Worm (Caenorhabditis elegans) whole organism, L4 larva: ENCODE measurements around the gene F26G1.9.

Source experiments
- F10B5.3 ChIP-seq: sonication (generic microtip); optimal IDR thresholded peaks from 2 replicates; lab custom pipeline; 2016; ENCODE audit warnings: mild to moderate bottlenecking, missing genetic modification characterization, missing compliant biosample characterization
- F26F4.8 ChIP-seq: fragments of 200-800 bp; sonication (Bioruptor generic); conservative IDR thresholded peaks from 2 replicates; pipeline ENCODE4 v1.3.6; 2022; ENCODE audit warnings: missing genetic modification characterization, missing compliant biosample characterization
- F37D6.2 ChIP-seq: sonication (generic microtip); optimal IDR thresholded peaks from 2 replicates; lab custom pipeline; 2016; ENCODE audit warnings: mild to moderate bottlenecking, missing genetic modification characterization, missing compliant biosample characterization
- T26A8.4 ChIP-seq: fragments of 200-800 bp; sonication (Bioruptor generic); IDR thresholded peaks from 2 replicates; pipeline ENCODE4 v1.3.6; 2022; ENCODE audit warnings: missing genetic modification characterization, missing compliant biosample characterization
- Y105C5A.15 ChIP-seq: fragments of 200-800 bp; sonication (Bioruptor generic); IDR thresholded peaks from 2 replicates; pipeline ENCODE4 v1.3.6; 2022; ENCODE audit warnings: missing genetic modification characterization, missing compliant biosample characterization
- Y48G9A.11 ChIP-seq: fragments of 200-800 bp; sonication (Bioruptor generic); IDR thresholded peaks from 2 replicates; pipeline ENCODE4 v1.3.6; 2022; ENCODE audit warnings: missing genetic modification reagents, missing genetic modification characterization, missing compliant biosample characterization
- aha-1 ChIP-seq: fragments of 150-350 bp; peaks from one replicate; lab custom pipeline; 2014; ENCODE audit warnings: missing biosample characterization, missing genetic modification characterization
- ama-1 ChIP-seq: fragments of 150-350 bp; optimal IDR thresholded peaks from 2 replicates; lab custom pipeline; 2014; ENCODE audit warnings: inconsistent platforms, mixed read lengths
- ceh-44 ChIP-seq: fragments of 200-800 bp; sonication (Bioruptor generic); IDR thresholded peaks from 2 replicates; pipeline ENCODE4 v1.3.6; 2022; ENCODE audit warnings: missing genetic modification reagents, missing genetic modification characterization, missing compliant biosample characterization
- ceh-62 ChIP-seq: sonication (generic microtip); optimal IDR thresholded peaks from 2 replicates; lab custom pipeline; 2017; ENCODE audit warnings: missing biosample characterization, missing genetic modification characterization
- ceh-82 ChIP-seq: sonication (generic microtip); optimal IDR thresholded peaks from 2 replicates; lab custom pipeline; 2017; ENCODE audit warnings: missing biosample characterization, missing genetic modification characterization
- ces-1 ChIP-seq: fragments of 150-350 bp; sonication (generic microtip); optimal IDR thresholded peaks from 4 replicates; lab custom pipeline; 2014; ENCODE audit warnings: missing biosample characterization, missing genetic modification reagents, missing genetic modification characterization
- daf-12 ChIP-seq: fragments of 150-350 bp; optimal IDR thresholded peaks from 2 replicates; lab custom pipeline; 2014; ENCODE audit warnings: missing biosample characterization, missing genetic modification reagents, missing genetic modification characterization
- daf-16 ChIP-seq, 3 experiments: sonication (generic microtip); optimal IDR thresholded peaks; 2 replicates each; lab custom pipeline; 2016 to 2017; ENCODE audit warnings: missing genetic modification characterization in 3 of 3, missing genetic modification reagents in 3 of 3, mild to moderate bottlenecking in 2 of 3, missing compliant biosample characterization in 2 of 3, missing biosample characterization in 1 of 3, moderate library complexity in 1 of 3
- daf-19 ChIP-seq: fragments of 200-800 bp; sonication (Bioruptor generic); conservative IDR thresholded peaks from 2 replicates; pipeline ENCODE4 v1.3.6; 2022; ENCODE audit warnings: missing genetic modification characterization, missing compliant biosample characterization
- daf-8 ChIP-seq: fragments of 200-800 bp; sonication (Bioruptor generic); IDR thresholded peaks from 2 replicates; pipeline ENCODE4 v1.3.6; 2022; ENCODE audit warnings: missing genetic modification characterization, missing compliant biosample characterization
- dmd-6 ChIP-seq: fragments of 200-800 bp; sonication (Bioruptor generic); IDR thresholded peaks from 2 replicates; pipeline ENCODE4 v1.3.6; 2022; ENCODE audit warnings: missing genetic modification reagents, missing genetic modification characterization, missing compliant biosample characterization
- dmd-9 ChIP-seq: fragments of 200-800 bp; sonication (Bioruptor generic); IDR thresholded peaks from 2 replicates; pipeline ENCODE4 v1.3.6; 2022; ENCODE audit warnings: missing genetic modification reagents, missing genetic modification characterization, missing compliant biosample characterization
- dpl-1 ChIP-seq: fragments of 150-350 bp; optimal IDR thresholded peaks from 2 replicates; lab custom pipeline; 2014; ENCODE audit warnings: missing biosample characterization, missing genetic modification reagents, missing genetic modification characterization
- duxl-1 ChIP-seq: sonication (generic microtip); optimal IDR thresholded peaks from 2 replicates; lab custom pipeline; 2016; ENCODE audit warnings: mild to moderate bottlenecking, missing genetic modification characterization, moderate library complexity, missing compliant biosample characterization; ENCODE audit not compliant: poor library complexity
- egl-43 ChIP-seq: fragments of 200-800 bp; sonication (Bioruptor generic); IDR thresholded peaks from 2 replicates; pipeline ENCODE4 v1.3.6; 2022; ENCODE audit warnings: missing genetic modification reagents, missing genetic modification characterization, missing compliant biosample characterization
- fos-1 ChIP-seq: fragments of 150-350 bp; optimal IDR thresholded peaks from 2 replicates; lab custom pipeline; 2014; ENCODE audit warnings: missing biosample characterization, missing genetic modification characterization
- gei-8 ChIP-seq: fragments of 200-800 bp; sonication (Bioruptor generic); optimal IDR thresholded peaks from 2 replicates; lab custom pipeline; 2018; ENCODE audit warnings: mild to moderate bottlenecking, missing genetic modification characterization, missing compliant biosample characterization
- hif-1 ChIP-seq, 2 experiments: sonication (generic microtip); optimal IDR thresholded peaks; 2 replicates each; lab custom pipeline; 2016 to 2017; ENCODE audit warnings: missing compliant biosample characterization in 2 of 2, missing genetic modification characterization in 2 of 2, missing genetic modification reagents in 2 of 2, missing genotype in 2 of 2, mild to moderate bottlenecking in 1 of 2
- hlh-11 ChIP-seq: fragments of 200-800 bp; sonication (Bioruptor generic); optimal IDR thresholded peaks from 2 replicates; lab custom pipeline; 2018; ENCODE audit warnings: mild to moderate bottlenecking, missing genetic modification characterization, missing compliant biosample characterization
- hmg-1.1 ChIP-seq: fragments of 200-800 bp; sonication (Bioruptor generic); IDR thresholded peaks from 2 replicates; pipeline ENCODE4 v1.3.6; 2022; ENCODE audit warnings: missing genetic modification reagents, missing genetic modification characterization, missing compliant biosample characterization
- jun-1 ChIP-seq: fragments of 150-350 bp; optimal IDR thresholded peaks from 2 replicates; lab custom pipeline; 2014; ENCODE audit warnings: missing biosample characterization, missing genetic modification reagents, missing genetic modification characterization
- lin-13 ChIP-seq: fragments of 150-350 bp; optimal IDR thresholded peaks from 2 replicates; lab custom pipeline; 2014; ENCODE audit warnings: missing biosample characterization, missing genetic modification reagents, missing genetic modification characterization
- lin-29 ChIP-seq: fragments of 200-800 bp; sonication (Bioruptor generic); IDR thresholded peaks from 2 replicates; pipeline ENCODE4 v1.3.6; 2022; ENCODE audit warnings: missing genetic modification reagents, missing genetic modification characterization, missing compliant biosample characterization
- lin-39 ChIP-seq: fragments of 150-350 bp; optimal IDR thresholded peaks from 2 replicates; lab custom pipeline; 2014; ENCODE audit warnings: missing biosample characterization, missing genetic modification reagents, missing genetic modification characterization
- madf-5 ChIP-seq, 2 experiments: fragments of 200-800 bp; sonication (Bioruptor generic); IDR thresholded peaks; 2 replicates each; pipeline ENCODE4 v1.3.6; 2022; ENCODE audit warnings: missing compliant biosample characterization in 2 of 2, missing genetic modification characterization in 2 of 2
- mep-1 ChIP-seq: fragments of 150-350 bp; sonication (generic microtip); optimal IDR thresholded peaks from 3 replicates; lab custom pipeline; 2014; ENCODE audit warnings: missing biosample characterization, missing genetic modification characterization
- mxl-2 ChIP-seq: fragments of 200-800 bp; sonication (Bioruptor generic); conservative IDR thresholded peaks from 2 replicates; pipeline ENCODE4 v1.3.6; 2022; ENCODE audit warnings: missing genetic modification reagents, missing genetic modification characterization, missing compliant biosample characterization
- mxl-3 ChIP-seq: fragments of 200-800 bp; sonication (Bioruptor generic); optimal IDR thresholded peaks from 2 replicates; lab custom pipeline; 2018; ENCODE audit warnings: mild to moderate bottlenecking, missing genetic modification characterization, missing compliant biosample characterization
- nhr-11 ChIP-seq: fragments of 150-350 bp; optimal IDR thresholded peaks from 2 replicates; lab custom pipeline; 2014; ENCODE audit warnings: missing biosample characterization, missing genetic modification characterization
- nhr-111 ChIP-seq: fragments of 200-800 bp; sonication (Bioruptor generic); optimal IDR thresholded peaks from 2 replicates; lab custom pipeline; 2018; ENCODE audit warnings: mild to moderate bottlenecking, missing genetic modification characterization, missing compliant biosample characterization
- nhr-237 ChIP-seq: sonication (generic microtip); optimal IDR thresholded peaks from 2 replicates; lab custom pipeline; 2017; ENCODE audit warnings: missing biosample characterization, missing genetic modification characterization
- nhr-25 ChIP-seq: sonication (generic microtip); optimal IDR thresholded peaks from 2 replicates; lab custom pipeline; 2017; ENCODE audit warnings: missing genetic modification characterization, mild to moderate bottlenecking, missing compliant biosample characterization, antibody characterized with exemption, moderate library complexity, borderline replicate concordance; ENCODE audit not compliant: insufficient read depth
- nhr-41 ChIP-seq: fragments of 200-800 bp; sonication (Bioruptor generic); IDR thresholded peaks from 2 replicates; pipeline ENCODE4 v1.3.6; 2022; ENCODE audit warnings: missing genetic modification reagents, missing genetic modification characterization, missing compliant biosample characterization
- nhr-42 ChIP-seq: fragments of 200-800 bp; sonication (Bioruptor generic); IDR thresholded peaks from 2 replicates; pipeline ENCODE4 v1.3.6; 2022; ENCODE audit warnings: missing genetic modification characterization, missing compliant biosample characterization
- nhr-6 ChIP-seq: fragments of 150-350 bp; optimal IDR thresholded peaks from 2 replicates; lab custom pipeline; 2014; ENCODE audit warnings: missing biosample characterization, missing genetic modification characterization
- nhr-76 ChIP-seq: fragments of 150-350 bp; optimal IDR thresholded peaks from 2 replicates; lab custom pipeline; 2014; ENCODE audit warnings: missing biosample characterization, missing genetic modification characterization
- pqm-1 ChIP-seq: sonication (generic microtip); optimal IDR thresholded peaks from 2 replicates; lab custom pipeline; 2017; ENCODE audit warnings: missing biosample characterization, missing genetic modification characterization
- set-16 ChIP-seq: fragments of 200-800 bp; sonication (Bioruptor generic); IDR thresholded peaks from 2 replicates; pipeline ENCODE4 v1.3.6; 2022; ENCODE audit warnings: missing genetic modification reagents, missing genetic modification characterization, missing compliant biosample characterization
- snpc-1.2 ChIP-seq: fragments of 200-800 bp; sonication (Bioruptor generic); IDR thresholded peaks from 2 replicates; pipeline ENCODE4 v1.3.6; 2022; ENCODE audit warnings: missing genetic modification reagents, missing genetic modification characterization, missing compliant biosample characterization
- tag-97 ChIP-seq: fragments of 200-800 bp; sonication (Bioruptor generic); IDR thresholded peaks from 2 replicates; pipeline ENCODE4 v1.3.6; 2022; ENCODE audit warnings: missing genetic modification characterization, missing compliant biosample characterization
- unc-39 ChIP-seq: sonication (generic microtip); optimal IDR thresholded peaks from 2 replicates; lab custom pipeline; 2017; ENCODE audit warnings: missing biosample characterization, missing genetic modification characterization
- unc-62 ChIP-seq, 3 experiments: fragments of 150-350 bp in 1 of 3; sonication (generic microtip); optimal IDR thresholded peaks in 2 of 3; peaks in 1 of 3; 1 replicate in 1 of 3; 2 replicates in 2 of 3; lab custom pipeline; 2014 to 2017; ENCODE audit warnings: missing biosample characterization in 3 of 3, missing genetic modification characterization in 3 of 3, missing genetic modification reagents in 3 of 3, missing genotype in 1 of 3
- zag-1 ChIP-seq: fragments of 150-350 bp; optimal IDR thresholded peaks from 2 replicates; lab custom pipeline; 2014; ENCODE audit warnings: missing biosample characterization, missing genetic modification characterization
- zfp-3 ChIP-seq: fragments of 200-800 bp; sonication (Bioruptor generic); conservative IDR thresholded peaks from 2 replicates; pipeline ENCODE4 v1.3.6; 2022; ENCODE audit warnings: missing genetic modification reagents, missing genetic modification characterization, missing compliant biosample characterization
- zip-11 ChIP-seq: fragments of 200-800 bp; sonication (Bioruptor generic); IDR thresholded peaks from 2 replicates; pipeline ENCODE4 v1.3.6; 2022; ENCODE audit warnings: missing genetic modification characterization, missing compliant biosample characterization

F26G1.9 gene

ce11 chrII:4739984-4740462 lies 33.8 kb downstream of the F26G1.9 start, which contains the start of gene eas-1:
Gene eas-1 (plus strand): TSS chrII:4740412.
- TF ChIP-seq nhr-41 (GFP tag; lab: Robert Waterston, UW) (no peak), daf-19 (no peak), Y105C5A.15 (no peak), hlh-11 (peak; percentile 71), hmg-1.1 (GFP tag; lab: Robert Waterston, UW) (peak; percentile 66), F10B5.3 (tag; lab: Kevin White, UChicago) (no peak), aha-1 (no peak), lin-39 (tag; lab: Kevin White, UChicago) (no peak), jun-1 (tag; lab: Kevin White, UChicago) (no peak), mxl-2 (0 out of 2 replicates have a peak, but pooled peaks have one; percentile 45), dpl-1 (GFP tag; lab: Kevin White, UChicago) (peak; percentile 97), ceh-44 (GFP tag; lab: Robert Waterston, UW) (no peak), zip-11 (GFP tag; lab: Robert Waterston, UW) (no peak), F26F4.8 (GFP tag; lab: Robert Waterston, UW) (no peak), hif-1 (tag; optimal IDR thresholded peaks at IDR 0.05; lab: Kevin White, UChicago) (peak in 1 of 2 experiments; percentile 92), nhr-111 (GFP tag; lab: Kevin White, UChicago) (no peak), nhr-76 (tag; lab: Kevin White, UChicago) (no peak), T26A8.4 (0 out of 2 replicates have a peak, but pooled peaks have one; percentile 19), duxl-1 (peak; percentile 15), lin-29 (GFP tag; lab: Robert Waterston, UW) (no peak), madf-5 (GFP tag; IDR thresholded peaks at IDR 0.05; lab: Robert Waterston, UW) (no peak), zag-1 (tag; lab: Kevin White, UChicago) (no peak), ama-1 (lab: Kevin White, UChicago) (no peak), dmd-6 (peak; percentile 69), daf-16 (GFP tag; optimal IDR thresholded peaks at IDR 0.05; lab: Kevin White, UChicago) (no peak), daf-16 (tag; optimal IDR thresholded peaks at IDR 0.05; lab: Kevin White, UChicago) (peak; percentile 42), nhr-237 (tag; lab: Kevin White, UChicago) (no peak), mep-1 (tag; lab: Kevin White, UChicago) (no peak), ces-1 (GFP tag; lab: Kevin White, UChicago) (no peak), lin-13 (GFP tag; lab: Kevin White, UChicago) (peak; percentile 62), nhr-42 (no peak), nhr-11 (tag; lab: Kevin White, UChicago) (peak; percentile 12), daf-8 (GFP tag; lab: Robert Waterston, UW) (no peak), ceh-62 (tag; lab: Kevin White, UChicago) (no peak), nhr-25 (no peak), F37D6.2 (peak; percentile 14), unc-39 (no peak), daf-12 (tag; lab: Kevin White, UChicago) (no peak), dmd-9 (peak; percentile 80), snpc-1.2 (no peak), zfp-3 (GFP tag; lab: Robert Waterston, UW) (no peak), Y48G9A.11 (GFP tag; lab: Robert Waterston, UW) (peak; percentile 79), set-16 (GFP tag; lab: Robert Waterston, UW) (no peak), fos-1 (no peak), egl-43 (GFP tag; lab: Robert Waterston, UW) (no peak), gei-8 (GFP tag; lab: Kevin White, UChicago) (no peak), mxl-3 (peak; percentile 96), unc-62 (GFP tag; optimal IDR thresholded peaks at IDR 0.05 in 1 of 2; lab: Kevin White, UChicago) (peak in 1 of 2 experiments; percentile 87), unc-62 (tag; optimal IDR thresholded peaks at IDR 0.05; lab: Kevin White, UChicago) (no peak), tag-97 (GFP tag; lab: Robert Waterston, UW) (0 out of 2 replicates have a peak, but pooled peaks have one; percentile 79), nhr-6 (tag; lab: Kevin White, UChicago) (peak; percentile 73), pqm-1 (no peak), ceh-82 (tag; lab: Kevin White, UChicago) (no peak)
